Fruit fly (Drosophila melanogaster) whole organism, embryonic: Measurements from ENCODE around the gene Adsl.

Experiments
- Asciz ChIP-seq: fragments of 200-800 bp; sonication (Bioruptor generic); optimal IDR thresholded peaks from 2 replicates; lab custom pipeline; 2017; ENCODE audit warnings: missing biosample characterization, mild to moderate bottlenecking, missing genetic modification characterization, missing genetic modification reagents
- BtbVII ChIP-seq: fragments of 200-800 bp; sonication (Bioruptor generic); optimal IDR thresholded peaks from 3 replicates; lab custom pipeline; 2017; ENCODE audit warnings: missing biosample characterization, mild to moderate bottlenecking, missing genetic modification characterization
- CG10543 ChIP-seq: fragments of 200-800 bp; sonication (Bioruptor generic); optimal IDR thresholded peaks from 3 replicates; lab custom pipeline; 2017; ENCODE audit warnings: missing biosample characterization, mild to moderate bottlenecking, missing genetic modification characterization, moderate library complexity
- CG11504 ChIP-seq: fragments of 200-800 bp; sonication (Bioruptor generic); optimal IDR thresholded peaks from 3 replicates; lab custom pipeline; 2019; ENCODE audit warnings: missing biosample characterization, mild to moderate bottlenecking, missing genetic modification characterization, moderate library complexity
- CG13624 ChIP-seq: fragments of 200-800 bp; sonication (Bioruptor generic); optimal IDR thresholded peaks from 2 replicates; lab custom pipeline; 2016; ENCODE audit warnings: missing biosample characterization, missing genetic modification characterization
- CG14441 ChIP-seq: fragments of 200-800 bp; sonication (Bioruptor generic); IDR thresholded peaks from 2 replicates; pipeline ENCODE4 v1.3.6; 2022; ENCODE audit warnings: missing biosample characterization, missing genetic modification characterization
- CG15601 ChIP-seq: fragments of 200-800 bp; sonication (Bioruptor generic); optimal IDR thresholded peaks from 3 replicates; lab custom pipeline; 2019; ENCODE audit warnings: missing biosample characterization, mild to moderate bottlenecking, missing genetic modification characterization, moderate library complexity
- CG17328 ChIP-seq: fragments of 200-800 bp; sonication (Bioruptor generic); IDR thresholded peaks from 2 replicates; pipeline ENCODE4 v1.3.6; 2022; ENCODE audit warnings: missing biosample characterization, missing genetic modification characterization
- CG17385 ChIP-seq: fragments of 200-800 bp; sonication (Bioruptor generic); optimal IDR thresholded peaks from 3 replicates; lab custom pipeline; 2018; ENCODE audit warnings: missing biosample characterization, mild to moderate bottlenecking, missing genetic modification characterization
- CG2199 ChIP-seq: fragments of 200-800 bp; sonication (Bioruptor generic); IDR thresholded peaks from 3 replicates; pipeline ENCODE4 v1.3.6; 2022; ENCODE audit warnings: missing biosample characterization, missing genetic modification characterization
- CG3281 ChIP-seq: fragments of 200-800 bp; sonication (Bioruptor generic); optimal IDR thresholded peaks from 3 replicates; lab custom pipeline; 2017; ENCODE audit warnings: missing biosample characterization, mild to moderate bottlenecking, missing genetic modification characterization
- CG6175 ChIP-seq: fragments of 200-800 bp; sonication (Bioruptor generic); IDR thresholded peaks from 3 replicates; pipeline ENCODE4 v1.3.6; 2022; ENCODE audit warnings: missing biosample characterization, missing genetic modification characterization
- CG6813 ChIP-seq: fragments of 200-800 bp; sonication (Bioruptor generic); optimal IDR thresholded peaks from 2 replicates; lab custom pipeline; 2017; ENCODE audit warnings: missing biosample characterization, missing genetic modification characterization, mild to moderate bottlenecking, moderate library complexity, missing genetic modification reagents
- CG7987 ChIP-seq: fragments of 200-800 bp; sonication (Bioruptor generic); optimal IDR thresholded peaks from 2 replicates; lab custom pipeline; 2018; ENCODE audit warnings: missing biosample characterization, mild to moderate bottlenecking, missing genetic modification characterization, moderate library complexity
- CG8290 ChIP-seq, 3 experiments: fragments of 200-800 bp; sonication (Bioruptor generic); optimal IDR thresholded peaks; 2 replicates each; lab custom pipeline; 2016 to 2019; ENCODE audit warnings: missing biosample characterization in 3 of 3, missing genetic modification characterization in 3 of 3, mild to moderate bottlenecking in 2 of 3, moderate library complexity in 1 of 3
- Deaf1 ChIP-seq: fragments of 200-800 bp; optimal IDR thresholded peaks from 3 replicates; lab custom pipeline; 2019; ENCODE audit warnings: missing biosample characterization, mild to moderate bottlenecking, missing genetic modification characterization, moderate library complexity
- Drgx ChIP-seq: fragments of 200-800 bp; sonication (Bioruptor generic); IDR thresholded peaks from 2 replicates; pipeline ENCODE4 v1.3.6; 2022; ENCODE audit warnings: missing biosample characterization, missing genetic modification characterization
- Eip74EF ChIP-seq, 2 experiments: fragments of 200-800 bp in 1 of 2; fragments of >200 bp in 1 of 2; sonication (Bioruptor generic) in 1 of 2; optimal IDR thresholded peaks; 2 replicates each; lab custom pipeline; 2017 to 2019; ENCODE audit warnings: missing biosample characterization in 2 of 2, missing genetic modification characterization in 2 of 2, mild to moderate bottlenecking in 1 of 2, moderate library complexity in 1 of 2
- Fer1 ChIP-seq: fragments of 200-800 bp; sonication (Bioruptor generic); optimal IDR thresholded peaks from 2 replicates; lab custom pipeline; 2017; ENCODE audit warnings: missing biosample characterization, mild to moderate bottlenecking, missing genetic modification characterization
- HmgZ ChIP-seq: fragments of 200-800 bp; sonication (Bioruptor generic); optimal IDR thresholded peaks from 2 replicates; lab custom pipeline; 2018; ENCODE audit warnings: missing biosample characterization, mild to moderate bottlenecking, missing genetic modification characterization
- Hmr ChIP-seq: fragments of 200-800 bp; sonication (Bioruptor generic); optimal IDR thresholded peaks from 3 replicates; lab custom pipeline; 2017; ENCODE audit warnings: mild to moderate bottlenecking, missing biosample characterization, missing genetic modification reagents, missing genetic modification characterization
- Lim3 ChIP-seq: fragments of 200-800 bp; sonication (Bioruptor generic); IDR thresholded peaks from 2 replicates; pipeline ENCODE4 v1.3.6; 2022; ENCODE audit warnings: missing biosample characterization, missing genetic modification characterization
- Med ChIP-seq: fragments of 200-800 bp; sonication (Bioruptor generic); peaks from one replicate; lab custom pipeline; 2016; ENCODE audit warnings: missing biosample characterization, missing genetic modification characterization, mild to moderate bottlenecking, inconsistent platforms, moderate library complexity
- Nf-YA ChIP-seq: fragments of 200-800 bp; sonication (Bioruptor generic); IDR thresholded peaks from 2 replicates; pipeline ENCODE4 v1.3.6; 2022; ENCODE audit warnings: missing biosample characterization, missing genetic modification characterization
- Pdp1 ChIP-seq, 2 experiments: fragments of 200-800 bp; sonication (Bioruptor generic); optimal IDR thresholded peaks; 3 replicates each; lab custom pipeline; 2016; ENCODE audit warnings: missing biosample characterization in 2 of 2, missing genetic modification characterization in 2 of 2, mild to moderate bottlenecking in 1 of 2, moderate library complexity in 1 of 2
- aop ChIP-seq: fragments of 200-800 bp; sonication (Bioruptor generic); IDR thresholded peaks from 2 replicates; pipeline ENCODE4 v1.3.6; 2022; ENCODE audit warnings: missing biosample characterization, missing genetic modification characterization
- chinmo ChIP-seq: fragments of 200-800 bp; sonication (Bioruptor generic); IDR thresholded peaks from 4 replicates; pipeline ENCODE4 v1.3.6; 2022; ENCODE audit warnings: missing biosample characterization, missing genetic modification characterization; ENCODE audit not compliant: partially characterized antibody
- corto ChIP-seq: fragments of 200-800 bp; sonication (Bioruptor generic); optimal IDR thresholded peaks from 2 replicates; lab custom pipeline; 2016; ENCODE audit warnings: missing biosample characterization, mild to moderate bottlenecking, missing genetic modification characterization, moderate library complexity
- eve ChIP-seq, 2 experiments: fragments of >200 bp; optimal IDR thresholded peaks; 2 replicates each; lab custom pipeline; 2017; ENCODE audit warnings: missing biosample characterization in 2 of 2, missing genetic modification characterization in 2 of 2
- exex ChIP-seq: fragments of 200-800 bp; sonication (Bioruptor generic); optimal IDR thresholded peaks from 4 replicates; lab custom pipeline; 2018; ENCODE audit warnings: missing biosample characterization, mild to moderate bottlenecking, missing genetic modification characterization, moderate library complexity
- gcm ChIP-seq: fragments of 200-800 bp; sonication (Bioruptor generic); optimal IDR thresholded peaks from 2 replicates; lab custom pipeline; 2019; ENCODE audit warnings: missing biosample characterization, mild to moderate bottlenecking, missing genetic modification characterization, moderate library complexity
- grn ChIP-seq: fragments of 200-800 bp; sonication (Bioruptor generic); optimal IDR thresholded peaks from 3 replicates; lab custom pipeline; 2017; ENCODE audit warnings: missing biosample characterization, missing genetic modification characterization
- gro ChIP-seq: fragments of 200-800 bp; sonication (Bioruptor generic); optimal IDR thresholded peaks from 2 replicates; lab custom pipeline; 2016; ENCODE audit warnings: missing biosample characterization, missing genetic modification characterization
- ham ChIP-seq: fragments of 200-800 bp; sonication (Bioruptor generic); IDR thresholded peaks from 2 replicates; pipeline ENCODE4 v1.3.6; 2022; ENCODE audit warnings: missing biosample characterization, missing genetic modification characterization
- jigr1 ChIP-seq: fragments of 200-800 bp; sonication (Bioruptor generic); IDR thresholded peaks from 3 replicates; pipeline ENCODE4 v1.3.6; 2022; ENCODE audit warnings: missing biosample characterization, missing genetic modification characterization
- jumu ChIP-seq: fragments of 200-800 bp; sonication (Bioruptor generic); optimal IDR thresholded peaks from 3 replicates; lab custom pipeline; 2016; ENCODE audit warnings: missing biosample characterization, missing genetic modification characterization
- kay ChIP-seq: fragments of 200-800 bp; sonication (Bioruptor generic); optimal IDR thresholded peaks from 2 replicates; lab custom pipeline; 2016; ENCODE audit warnings: missing biosample characterization, missing genetic modification characterization
- lab ChIP-seq: fragments of 200-800 bp; sonication (Bioruptor generic); optimal IDR thresholded peaks from 3 replicates; lab custom pipeline; 2017; ENCODE audit warnings: missing biosample characterization, missing genetic modification characterization, mild to moderate bottlenecking, moderate library complexity, missing genetic modification reagents
- lbe ChIP-seq: fragments of 200-800 bp; sonication (Bioruptor generic); optimal IDR thresholded peaks from 2 replicates; lab custom pipeline; 2016; ENCODE audit warnings: missing biosample characterization, mild to moderate bottlenecking, missing genetic modification characterization
- mirr ChIP-seq: fragments of 200-800 bp; sonication (Bioruptor generic); optimal IDR thresholded peaks from 3 replicates; lab custom pipeline; 2018; ENCODE audit warnings: missing biosample characterization, mild to moderate bottlenecking, missing genetic modification characterization
- nom ChIP-seq: fragments of 200-800 bp; sonication (Bioruptor generic); optimal IDR thresholded peaks from 2 replicates; lab custom pipeline; 2017; ENCODE audit warnings: missing biosample characterization, missing genetic modification characterization, mild to moderate bottlenecking, moderate library complexity, missing genetic modification reagents
- onecut ChIP-seq: fragments of 200-800 bp; sonication (Bioruptor generic); IDR thresholded peaks from 2 replicates; pipeline ENCODE4 v1.3.6; 2022; ENCODE audit warnings: missing biosample characterization, missing genetic modification characterization
- pan ChIP-seq, 4 experiments: fragments of >200 bp in 3 of 4; fragments of 200-800 bp in 1 of 4; sonication (Bioruptor generic) in 1 of 4; optimal IDR thresholded peaks in 3 of 4; IDR thresholded peaks in 1 of 4; 2 replicates each; pipeline versions ENCODE4 v1.3.6 to Lab custom; 2017 to 2022; ENCODE audit warnings: missing biosample characterization in 2 of 4, missing genetic modification characterization in 2 of 4, mixed read lengths in 1 of 4
- sd ChIP-seq: fragments of 200-800 bp; sonication (Bioruptor generic); optimal IDR thresholded peaks from 3 replicates; lab custom pipeline; 2018; ENCODE audit warnings: missing biosample characterization, mild to moderate bottlenecking, missing genetic modification characterization, moderate library complexity
- slou ChIP-seq: fragments of 200-800 bp; sonication (Bioruptor generic); optimal IDR thresholded peaks from 3 replicates; lab custom pipeline; 2016; ENCODE audit warnings: missing biosample characterization, missing genetic modification characterization
- sug ChIP-seq: fragments of 200-800 bp; optimal IDR thresholded peaks from 2 replicates; lab custom pipeline; 2019; ENCODE audit warnings: missing biosample characterization, mild to moderate bottlenecking, missing genetic modification characterization, moderate library complexity
- z ChIP-seq: fragments of 200-800 bp; sonication (Bioruptor generic); IDR thresholded peaks from 3 replicates; pipeline ENCODE4 v1.3.6; 2022; ENCODE audit warnings: missing biosample characterization, missing genetic modification characterization

Adsl gene

DNA sequence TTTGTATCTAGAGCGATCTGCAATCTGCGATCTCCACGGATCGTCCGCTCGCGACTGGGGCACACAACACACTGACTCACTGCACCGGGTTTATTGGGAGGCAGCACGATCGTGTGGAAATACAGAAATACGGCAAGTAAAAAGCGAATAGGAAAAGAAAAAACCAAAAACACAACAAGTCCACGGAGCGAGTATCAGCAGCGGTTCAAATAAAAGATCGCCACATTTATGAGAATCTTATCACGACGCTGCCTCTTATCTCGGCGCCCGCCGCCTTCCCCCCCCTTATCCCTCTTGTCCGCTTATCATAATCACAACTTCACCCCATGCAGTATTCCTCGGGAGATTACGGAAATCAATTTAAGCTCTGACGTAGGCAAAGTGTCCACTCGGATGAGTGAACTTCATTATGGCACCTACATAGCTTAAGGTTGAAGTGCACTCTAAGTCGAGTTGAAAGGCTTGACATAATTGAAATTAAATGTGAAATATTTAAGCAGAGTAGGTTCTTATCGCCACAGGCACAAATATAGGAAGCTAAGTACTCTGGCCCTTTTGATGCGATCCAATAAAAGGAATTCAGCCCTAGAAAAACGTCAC lies 38.7 kb downstream of the Adsl start, which contains the start of gene AhcyL2:
Gene AhcyL2 (minus strand): TSS at position 51 of the 600 bp plus-strand sequence.
- TF ChIP-seq sug, result peak; percentile 96
- peak; percentile 99 for TF ChIP-seq grn
- 0 out of 2 replicates have a peak, but pooled peaks have one; percentile 10 for TF ChIP-seq Drgx (GFP tag; lab: Robert Waterston, UW)
- TF ChIP-seq chinmo, result peak; percentile 92; the same call in 2 of the 4 replicates
- no peak for TF ChIP-seq Nf-YA (GFP tag; lab: Robert Waterston, UW)
- peak; percentile 58 for TF ChIP-seq gro (GFP tag; lab: Kevin White, UChicago)
- peak; percentile 88 for TF ChIP-seq CG10543 (GFP tag; lab: Kevin White, UChicago)
- TF ChIP-seq CG14441 (GFP tag; lab: Robert Waterston, UW), result 0 out of 2 replicates have a peak, but pooled peaks have one; percentile 38
- peak; percentile 7 for TF ChIP-seq Deaf1 (tag; lab: Kevin White, UChicago)
- TF ChIP-seq CG17385 (GFP tag; lab: Kevin White, UChicago), result peak; percentile 6
- peak; percentile 39 for TF ChIP-seq HmgZ (tag; lab: Kevin White, UChicago)
- TF ChIP-seq CG2199 (GFP tag; lab: Robert Waterston, UW), result 0 out of 3 replicates have a peak, but pooled peaks have one; percentile 47
- TF ChIP-seq CG15601, result peak; percentile 79
- TF ChIP-seq aop (GFP tag; lab: Robert Waterston, UW), result no peak
- TF ChIP-seq Pdp1 (GFP tag; optimal IDR thresholded peaks at IDR 0.05; lab: Kevin White, UChicago), result peak in 1 of 2 experiments; percentile 61
- peak; percentile 24 for TF ChIP-seq nom (GFP tag; lab: Kevin White, UChicago)
- TF ChIP-seq gcm (GFP tag; lab: Kevin White, UChicago), result no peak
- TF ChIP-seq CG7987 (GFP tag; lab: Kevin White, UChicago), result peak; percentile 87
- TF ChIP-seq jigr1 (GFP tag; lab: Robert Waterston, UW), result no peak
- no peak for TF ChIP-seq CG11504 (tag; lab: Kevin White, UChicago)
- peak; percentile 98 for TF ChIP-seq exex (tag; lab: Kevin White, UChicago)
- TF ChIP-seq CG3281 (GFP tag; lab: Kevin White, UChicago), result no peak
- peak in 1 of 2 experiments; percentile 19 for TF ChIP-seq Eip74EF (GFP tag; optimal IDR thresholded peaks at IDR 0.05; lab: Kevin White, UChicago)
- no peak for TF ChIP-seq ham (GFP tag; lab: Robert Waterston, UW)
- peak; percentile 38; the same call in 1 of the 2 replicates for TF ChIP-seq Lim3 (GFP tag; lab: Robert Waterston, UW)
- TF ChIP-seq mirr (GFP tag; lab: Kevin White, UChicago), result peak; percentile 87
- TF ChIP-seq CG6813 (GFP tag; lab: Kevin White, UChicago), result peak; percentile 17
- TF ChIP-seq lab (GFP tag; lab: Kevin White, UChicago), result peak; percentile 48
- peak; percentile 47 for TF ChIP-seq Med (GFP tag; lab: Kevin White, UChicago)
- TF ChIP-seq lbe (GFP tag; lab: Kevin White, UChicago), result peak; percentile 3
- TF ChIP-seq CG8290 (GFP tag; optimal IDR thresholded peaks at IDR 0.05; lab: Kevin White, UChicago), result no peak
- TF ChIP-seq CG8290 (tag; optimal IDR thresholded peaks at IDR 0.05; lab: Kevin White, UChicago), result peak in 1 of 2 experiments; percentile 6
- TF ChIP-seq CG6175 (GFP tag; lab: Robert Waterston, UW), result peak; percentile 61; the same call in 1 of the 3 replicates
- no peak for TF ChIP-seq jumu (GFP tag; lab: Kevin White, UChicago)
- TF ChIP-seq z, result 0 out of 3 replicates have a peak, but pooled peaks have one; percentile 12
- 0 out of 2 replicates have a peak, but pooled peaks have one; percentile 13 for TF ChIP-seq onecut (GFP tag; lab: Robert Waterston, UW)
- no peak for TF ChIP-seq CG17328 (GFP tag; lab: Robert Waterston, UW)
- TF ChIP-seq Hmr (GFP tag; lab: Kevin White, UChicago), result peak; percentile 14
- no peak for TF ChIP-seq Fer1
- TF ChIP-seq corto, result no peak
- TF ChIP-seq kay (GFP tag; lab: Kevin White, UChicago), result peak; percentile 60
- no peak for TF ChIP-seq CG13624 (GFP tag; lab: Kevin White, UChicago)
- TF ChIP-seq sd (tag; lab: Kevin White, UChicago), result peak; percentile 60
- TF ChIP-seq slou (GFP tag; lab: Kevin White, UChicago), result no peak
- TF ChIP-seq eve (GFP tag; optimal IDR thresholded peaks at IDR 0.05; lab: Kevin White, UChicago), result peak in 1 of 2 experiments; percentile 27
- TF ChIP-seq Asciz (GFP tag; lab: Kevin White, UChicago), result peak; percentile 0
- TF ChIP-seq BtbVII (GFP tag; lab: Kevin White, UChicago), result peak; percentile 67
- no peak for TF ChIP-seq pan (optimal IDR thresholded peaks at IDR 0.05; lab: Kevin White, UChicago)
- TF ChIP-seq pan (GFP tag; optimal IDR thresholded peaks at IDR 0.05 in 1 of 2, IDR thresholded peaks at IDR 0.05 in 1 of 2), result no peak
